Fruit fly (Drosophila melanogaster) whole organism, embryonic: ENCODE data around the gene endos.

Source experiments
- CG11093 ChIP-seq: fragments of 200-800 bp; sonication (Bioruptor generic); IDR thresholded peaks from 3 replicates; pipeline ENCODE4 v1.3.6; 2022; ENCODE audit warnings: missing biosample characterization, missing genetic modification characterization
- CG1233 ChIP-seq: fragments of 200-800 bp; sonication (Bioruptor generic); optimal IDR thresholded peaks from 4 replicates; lab custom pipeline; 2018; ENCODE audit warnings: missing biosample characterization, mild to moderate bottlenecking, missing genetic modification characterization
- CG14965 ChIP-seq: fragments of 200-800 bp; sonication (Bioruptor generic); optimal IDR thresholded peaks from 2 replicates; lab custom pipeline; 2016; ENCODE audit warnings: missing biosample characterization, missing genetic modification characterization, borderline replicate concordance
- CG15514 ChIP-seq: fragments of 200-800 bp; sonication (Bioruptor generic); optimal IDR thresholded peaks from 3 replicates; lab custom pipeline; 2017; ENCODE audit warnings: missing biosample characterization, missing genetic modification characterization, mild to moderate bottlenecking, moderate library complexity, missing genetic modification reagents
- CG1602 ChIP-seq: fragments of 200-800 bp; sonication (Bioruptor generic); optimal IDR thresholded peaks from 3 replicates; lab custom pipeline; 2016; ENCODE audit warnings: missing biosample characterization, missing genetic modification characterization
- CG16779 ChIP-seq: fragments of 200-800 bp; sonication (Bioruptor generic); IDR thresholded peaks from 2 replicates; pipeline ENCODE4 v1.3.6; 2022; ENCODE audit warnings: missing biosample characterization, missing genetic modification characterization
- CG1792 ChIP-seq: fragments of 200-800 bp; sonication (Bioruptor generic); optimal IDR thresholded peaks from 2 replicates; lab custom pipeline; 2016; ENCODE audit warnings: missing biosample characterization, missing genetic modification characterization
- CG18476 ChIP-seq: fragments of 200-800 bp; sonication (Bioruptor generic); optimal IDR thresholded peaks from 2 replicates; lab custom pipeline; 2016; ENCODE audit warnings: missing biosample characterization, mild to moderate bottlenecking, missing genetic modification characterization
- CG30403 ChIP-seq: fragments of 200-800 bp; sonication (Bioruptor generic); optimal IDR thresholded peaks from 3 replicates; lab custom pipeline; 2016; ENCODE audit warnings: missing biosample characterization, missing genetic modification characterization
- CG31224 ChIP-seq: fragments of 200-800 bp; sonication (Bioruptor generic); IDR thresholded peaks from 2 replicates; pipeline ENCODE4 v1.3.6; 2022; ENCODE audit warnings: missing biosample characterization, missing genetic modification characterization
- CG31388 ChIP-seq: fragments of 200-800 bp; sonication (Bioruptor generic); optimal IDR thresholded peaks from 2 replicates; lab custom pipeline; 2016; ENCODE audit warnings: missing biosample characterization, missing genetic modification characterization
- CG32772 ChIP-seq: fragments of 200-800 bp; sonication (Bioruptor generic); IDR thresholded peaks from 2 replicates; pipeline ENCODE4 v1.3.6; 2022; ENCODE audit warnings: missing biosample characterization, missing genetic modification characterization
- CG3847 ChIP-seq: fragments of 200-800 bp; sonication (Bioruptor generic); IDR thresholded peaks from 2 replicates; pipeline ENCODE4 v1.3.6; 2022; ENCODE audit warnings: missing biosample characterization, missing genetic modification characterization
- CG43689 ChIP-seq: fragments of 200-800 bp; sonication (Bioruptor generic); IDR thresholded peaks from 2 replicates; pipeline ENCODE4 v1.3.6; 2022; ENCODE audit warnings: missing biosample characterization, missing genetic modification characterization
- CG5245 ChIP-seq: fragments of 200-800 bp; sonication (Bioruptor generic); optimal IDR thresholded peaks from 3 replicates; lab custom pipeline; 2016; ENCODE audit warnings: missing biosample characterization, missing genetic modification characterization
- CG7745 ChIP-seq: fragments of 200-800 bp; sonication (Bioruptor generic); optimal IDR thresholded peaks from 2 replicates; lab custom pipeline; 2018; ENCODE audit warnings: missing biosample characterization, mild to moderate bottlenecking, missing genetic modification characterization, moderate library complexity
- HmgZ ChIP-seq: fragments of 200-800 bp; sonication (Bioruptor generic); optimal IDR thresholded peaks from 2 replicates; lab custom pipeline; 2018; ENCODE audit warnings: missing biosample characterization, mild to moderate bottlenecking, missing genetic modification characterization
- Myb ChIP-seq: fragments of 200-800 bp; sonication (Bioruptor generic); optimal IDR thresholded peaks from 2 replicates; lab custom pipeline; 2016; ENCODE audit warnings: missing biosample characterization, missing genetic modification characterization
- Optix ChIP-seq: fragments of 200-800 bp; sonication (Bioruptor generic); IDR thresholded peaks from 3 replicates; pipeline ENCODE4 v1.3.6; 2022; ENCODE audit warnings: missing biosample characterization, missing genetic modification characterization
- PHDP ChIP-seq: fragments of 200-800 bp; sonication (Bioruptor generic); optimal IDR thresholded peaks from 3 replicates; lab custom pipeline; 2018; ENCODE audit warnings: missing biosample characterization, mild to moderate bottlenecking, missing genetic modification characterization, moderate library complexity
- Sry-δ ChIP-seq: fragments of 200-800 bp; sonication (Bioruptor generic); optimal IDR thresholded peaks from 2 replicates; lab custom pipeline; 2016; ENCODE audit warnings: missing biosample characterization, missing genetic modification characterization
- Tbp ChIP-seq: fragments of >200 bp; optimal IDR thresholded peaks from 2 replicates; lab custom pipeline; 2018; ENCODE audit warnings: missing biosample characterization, missing genetic modification characterization
- Xbp1 ChIP-seq: fragments of 200-800 bp; sonication (Bioruptor generic); optimal IDR thresholded peaks from 3 replicates; lab custom pipeline; 2016; ENCODE audit warnings: missing biosample characterization, mild to moderate bottlenecking, missing genetic modification characterization
- Xrp1 ChIP-seq: fragments of 200-800 bp; sonication (Bioruptor generic); IDR thresholded peaks from 2 replicates; pipeline ENCODE4 v1.3.6; 2022; ENCODE audit warnings: missing biosample characterization, missing genetic modification characterization
- bcd ChIP-seq: fragments of 200-800 bp; sonication (Bioruptor generic); optimal IDR thresholded peaks from 2 replicates; lab custom pipeline; 2017; ENCODE audit warnings: missing biosample characterization, mild to moderate bottlenecking, missing genetic modification characterization
- btn ChIP-seq: fragments of 200-800 bp; sonication (Bioruptor generic); optimal IDR thresholded peaks from 2 replicates; lab custom pipeline; 2016; ENCODE audit warnings: missing biosample characterization, missing genetic modification characterization
- exex ChIP-seq: fragments of 200-800 bp; sonication (Bioruptor generic); optimal IDR thresholded peaks from 4 replicates; lab custom pipeline; 2018; ENCODE audit warnings: missing biosample characterization, mild to moderate bottlenecking, missing genetic modification characterization, moderate library complexity
- fd64A ChIP-seq: fragments of 200-800 bp; sonication (Bioruptor generic); optimal IDR thresholded peaks from 3 replicates; lab custom pipeline; 2018; ENCODE audit warnings: missing biosample characterization, mild to moderate bottlenecking, missing genetic modification characterization
- ftz-f1 ChIP-seq: fragments of 200-800 bp; sonication (Bioruptor generic); optimal IDR thresholded peaks from 2 replicates; lab custom pipeline; 2016; ENCODE audit warnings: missing biosample characterization, missing genetic modification characterization
- fu2 ChIP-seq: fragments of 200-800 bp; sonication (Bioruptor generic); optimal IDR thresholded peaks from 2 replicates; lab custom pipeline; 2016; ENCODE audit warnings: missing biosample characterization, missing genetic modification characterization
- jing ChIP-seq: fragments of 200-800 bp; sonication (Bioruptor generic); optimal IDR thresholded peaks from 2 replicates; lab custom pipeline; 2018; ENCODE audit warnings: missing biosample characterization, mild to moderate bottlenecking, missing genetic modification characterization
- kah ChIP-seq: fragments of 200-800 bp; sonication (Bioruptor generic); optimal IDR thresholded peaks from 2 replicates; lab custom pipeline; 2018; ENCODE audit warnings: missing biosample characterization, mild to moderate bottlenecking, missing genetic modification characterization
- kay ChIP-seq: fragments of 200-800 bp; sonication (Bioruptor generic); optimal IDR thresholded peaks from 2 replicates; lab custom pipeline; 2016; ENCODE audit warnings: missing biosample characterization, missing genetic modification characterization
- lov ChIP-seq, 2 experiments: fragments of 200-800 bp in 1 of 2; fragments of >200 bp in 1 of 2; sonication (Bioruptor generic) in 1 of 2; IDR thresholded peaks in 1 of 2; optimal IDR thresholded peaks in 1 of 2; 2 replicates in 1 of 2; 3 replicates in 1 of 2; pipeline versions ENCODE4 v1.3.6 to Lab custom; 2017 to 2022; ENCODE audit warnings: missing biosample characterization in 1 of 2, missing genetic modification characterization in 1 of 2
- nau ChIP-seq: fragments of 200-800 bp; sonication (Bioruptor generic); optimal IDR thresholded peaks from 3 replicates; lab custom pipeline; 2017; ENCODE audit warnings: missing biosample characterization, mild to moderate bottlenecking, missing genetic modification characterization, missing genetic modification reagents
- nmo ChIP-seq: fragments of 200-800 bp; sonication (Bioruptor generic); optimal IDR thresholded peaks from 2 replicates; lab custom pipeline; 2018; ENCODE audit warnings: missing biosample characterization, mild to moderate bottlenecking, missing genetic modification characterization, moderate library complexity
- pzg ChIP-seq: fragments of 200-800 bp; sonication (Bioruptor generic); optimal IDR thresholded peaks from 3 replicates; lab custom pipeline; 2018; ENCODE audit warnings: missing biosample characterization, mild to moderate bottlenecking, missing genetic modification characterization, moderate library complexity
- sc ChIP-seq, 3 experiments: fragments of >200 bp in 2 of 3; fragments of 200-800 bp in 1 of 3; sonication (Bioruptor generic) in 1 of 3; optimal IDR thresholded peaks; 2 replicates in 2 of 3; 3 replicates in 1 of 3; lab custom pipeline; 2017; ENCODE audit warnings: mild to moderate bottlenecking in 1 of 3, missing biosample characterization in 1 of 3, missing genetic modification characterization in 1 of 3, missing genetic modification reagents in 1 of 3
- schlank ChIP-seq: fragments of 200-800 bp; sonication (Bioruptor generic); optimal IDR thresholded peaks from 2 replicates; lab custom pipeline; 2018; ENCODE audit warnings: missing biosample characterization, mild to moderate bottlenecking, missing genetic modification characterization
- scrt ChIP-seq: fragments of 200-800 bp; sonication (Bioruptor generic); optimal IDR thresholded peaks from 2 replicates; lab custom pipeline; 2018; ENCODE audit warnings: missing biosample characterization, mild to moderate bottlenecking, missing genetic modification characterization, moderate library complexity
- sim ChIP-seq: fragments of 200-800 bp; sonication (Bioruptor generic); IDR thresholded peaks from 2 replicates; pipeline ENCODE4 v1.3.6; 2022; ENCODE audit warnings: missing biosample characterization, missing genetic modification characterization
- sob ChIP-seq: fragments of 200-800 bp; sonication (Bioruptor generic); IDR thresholded peaks from 2 replicates; pipeline ENCODE4 v1.3.6; 2022; ENCODE audit warnings: missing biosample characterization, missing genetic modification characterization
- sqz ChIP-seq: fragments of 200-800 bp; sonication (Bioruptor generic); optimal IDR thresholded peaks from 3 replicates; lab custom pipeline; 2018; ENCODE audit warnings: missing biosample characterization, mild to moderate bottlenecking, missing genetic modification characterization
- tin ChIP-seq: fragments of 200-800 bp; sonication (Bioruptor generic); optimal IDR thresholded peaks from 3 replicates; lab custom pipeline; 2016; ENCODE audit warnings: missing biosample characterization, missing genetic modification characterization
- tll ChIP-seq, 2 experiments: fragments of 200-800 bp in 1 of 2; fragments of >200 bp in 1 of 2; sonication (Bioruptor generic) in 1 of 2; optimal IDR thresholded peaks; 2 replicates each; lab custom pipeline; 2017 to 2019; ENCODE audit warnings: missing biosample characterization in 2 of 2, missing genetic modification characterization in 2 of 2, mild to moderate bottlenecking in 1 of 2, moderate library complexity in 1 of 2
- vfl ChIP-seq: fragments of 200-800 bp; sonication (Bioruptor generic); optimal IDR thresholded peaks from 2 replicates; lab custom pipeline; 2016; ENCODE audit warnings: missing biosample characterization, missing genetic modification characterization
- wek ChIP-seq: fragments of 200-800 bp; sonication (Bioruptor generic); optimal IDR thresholded peaks from 3 replicates; lab custom pipeline; 2018; ENCODE audit warnings: missing biosample characterization, mild to moderate bottlenecking, missing genetic modification characterization, moderate library complexity
- wor ChIP-seq: fragments of 200-800 bp; sonication (Bioruptor generic); IDR thresholded peaks from 2 replicates; pipeline ENCODE4 v1.3.6; 2022; ENCODE audit warnings: missing biosample characterization, missing genetic modification characterization
- zfh1 ChIP-seq: fragments of 200-800 bp; sonication (Bioruptor generic); IDR thresholded peaks from 3 replicates; pipeline ENCODE4 v1.3.6; 2022; ENCODE audit warnings: missing biosample characterization, missing genetic modification characterization

endos gene

dm6 chr3L:14050944-14051548 is 19.5 kb upstream of the endos start, which contains the start of gene CG6833 (continued):
- TF ChIP-seq zfh1 (GFP tag; lab: Robert Waterston, UW) (peak; percentile 81), CG11093 (GFP tag; lab: Robert Waterston, UW) (no peak), kah (no peak), CG43689 (GFP tag; lab: Robert Waterston, UW) (peak; percentile 46; the same call in 1 of the 2 replicates), Tbp (no peak), nau (GFP tag; lab: Kevin White, UChicago) (no peak), CG14965 (no peak), CG30403 (peak; percentile 76), nmo (GFP tag; lab: Kevin White, UChicago) (peak; percentile 47), exex (tag; lab: Kevin White, UChicago) (no peak), schlank (tag; lab: Kevin White, UChicago) (peak; percentile 35), jing (GFP tag; lab: Kevin White, UChicago) (no peak), HmgZ (tag; lab: Kevin White, UChicago) (peak; percentile 62), lov (optimal IDR thresholded peaks at IDR 0.05; lab: Kevin White, UChicago) (no peak), lov (GFP tag; IDR thresholded peaks at IDR 0.05; lab: Robert Waterston, UW) (peak; percentile 57; the same call in 2 of the 3 replicates), wor (GFP tag; lab: Robert Waterston, UW) (no peak), wek (GFP tag; lab: Kevin White, UChicago) (peak; percentile 19), CG3847 (GFP tag; lab: Robert Waterston, UW) (peak; percentile 76), CG18476 (GFP tag; lab: Kevin White, UChicago) (peak; percentile 47), CG32772 (GFP tag; lab: Robert Waterston, UW) (peak; percentile 60; the same call in 1 of the 2 replicates), fu2 (GFP tag; lab: Kevin White, UChicago) (peak; percentile 50), tll (GFP tag; optimal IDR thresholded peaks at IDR 0.05; lab: Kevin White, UChicago) (no peak), CG31224 (GFP tag; lab: Robert Waterston, UW) (peak; percentile 77), sim (GFP tag; lab: Robert Waterston, UW) (no peak), CG1233 (GFP tag; lab: Kevin White, UChicago) (peak; percentile 57), vfl (peak; percentile 41), sc (optimal IDR thresholded peaks at IDR 0.05; lab: Kevin White, UChicago) (no peak), sc (GFP tag; optimal IDR thresholded peaks at IDR 0.05; lab: Kevin White, UChicago) (no peak), CG7745 (tag; lab: Kevin White, UChicago) (no peak), pzg (GFP tag; lab: Kevin White, UChicago) (peak; percentile 84), fd64A (no peak), scrt (GFP tag; lab: Kevin White, UChicago) (peak; percentile 57), CG15514 (GFP tag; lab: Kevin White, UChicago) (peak; percentile 69), bcd (peak; percentile 70), CG16779 (GFP tag; lab: Robert Waterston, UW) (peak; percentile 82), Optix (peak; percentile 76), sob (GFP tag; lab: Robert Waterston, UW) (peak; percentile 86), sqz (no peak), Myb (GFP tag; lab: Kevin White, UChicago) (peak; percentile 66), ftz-f1 (GFP tag; lab: Kevin White, UChicago) (no peak), Xrp1 (GFP tag; lab: Robert Waterston, UW) (peak; percentile 80), tin (GFP tag; lab: Kevin White, UChicago) (peak; percentile 86), CG1602 (peak; percentile 57), CG1792 (peak; percentile 70), PHDP (peak; percentile 10), CG5245 (GFP tag; lab: Kevin White, UChicago) (peak; percentile 74), CG31388 (GFP tag; lab: Kevin White, UChicago) (peak; percentile 23), kay (peak; percentile 33), Xbp1 (GFP tag; lab: Kevin White, UChicago) (peak; percentile 85), btn (GFP tag; lab: Kevin White, UChicago) (no peak), Sry-δ (peak; percentile 53)
